Worm (Caenorhabditis elegans) whole organism, late embryonic: ENCODE measurements around the gene C10A4.4.

ENCODE experiments used
- C38D4.7 ChIP-seq: fragments of 200-800 bp; sonication (Bioruptor generic); optimal IDR thresholded peaks from 2 replicates; lab custom pipeline; 2018; ENCODE audit warnings: mild to moderate bottlenecking, missing genetic modification characterization, moderate library complexity, missing compliant biosample characterization
- K09A11.1 ChIP-seq: sonication (generic microtip); optimal IDR thresholded peaks from 2 replicates; lab custom pipeline; 2017; ENCODE audit warnings: antibody characterized with exemption, mild to moderate bottlenecking, missing genetic modification characterization, missing compliant biosample characterization; ENCODE audit not compliant: insufficient read depth
- Y22D7AL.16 ChIP-seq: sonication (generic microtip); optimal IDR thresholded peaks from 2 replicates; lab custom pipeline; 2016; ENCODE audit warnings: missing genetic modification characterization, missing compliant biosample characterization
- ceh-18 ChIP-seq: sonication (generic microtip); optimal IDR thresholded peaks from 2 replicates; lab custom pipeline; 2016; ENCODE audit warnings: missing genetic modification characterization, missing compliant biosample characterization
- ceh-19 ChIP-seq: fragments of 200-800 bp; sonication (Bioruptor generic); optimal IDR thresholded peaks from 2 replicates; lab custom pipeline; 2018; ENCODE audit warnings: mild to moderate bottlenecking, missing genetic modification characterization, missing compliant biosample characterization
- ceh-2 ChIP-seq: sonication (generic microtip); optimal IDR thresholded peaks from 2 replicates; lab custom pipeline; 2016; ENCODE audit warnings: missing genotype, missing genetic modification characterization, missing compliant biosample characterization
- ceh-24 ChIP-seq: sonication (generic microtip); optimal IDR thresholded peaks from 2 replicates; lab custom pipeline; 2016; ENCODE audit warnings: mild to moderate bottlenecking, missing genetic modification characterization, missing compliant biosample characterization
- ceh-30 ChIP-seq: fragments of 150-350 bp; optimal IDR thresholded peaks from 2 replicates; lab custom pipeline; 2014; ENCODE audit warnings: missing biosample characterization, missing genetic modification characterization
- ceh-6 ChIP-seq: fragments of 200-800 bp; sonication (Bioruptor generic); optimal IDR thresholded peaks from 2 replicates; lab custom pipeline; 2018; ENCODE audit warnings: mild to moderate bottlenecking, missing genetic modification characterization, missing compliant biosample characterization
- che-1 ChIP-seq: sonication (generic microtip); optimal IDR thresholded peaks from 2 replicates; lab custom pipeline; 2016; ENCODE audit warnings: mild to moderate bottlenecking, missing genetic modification characterization, missing compliant biosample characterization
- dmd-4 ChIP-seq: sonication (generic microtip); optimal IDR thresholded peaks from 2 replicates; lab custom pipeline; 2016; ENCODE audit warnings: borderline replicate concordance, missing genetic modification characterization, missing compliant biosample characterization
- dve-1 ChIP-seq: sonication (generic microtip); optimal IDR thresholded peaks from 2 replicates; lab custom pipeline; 2017; ENCODE audit warnings: antibody characterized with exemption, mild to moderate bottlenecking, missing genetic modification characterization, missing compliant biosample characterization
- elt-2 ChIP-seq: sonication (generic microtip); optimal IDR thresholded peaks from 2 replicates; lab custom pipeline; 2016; ENCODE audit warnings: missing genetic modification reagents, missing genetic modification characterization, missing compliant biosample characterization
- ets-4 ChIP-seq: sonication (generic microtip); optimal IDR thresholded peaks from 2 replicates; lab custom pipeline; 2016; ENCODE audit warnings: missing genetic modification characterization, missing compliant biosample characterization
- eyg-1 ChIP-seq: sonication (generic microtip); optimal IDR thresholded peaks from 2 replicates; lab custom pipeline; 2016; ENCODE audit warnings: missing genotype, missing genetic modification characterization, missing compliant biosample characterization
- fax-1 ChIP-seq: sonication (generic microtip); optimal IDR thresholded peaks from 2 replicates; lab custom pipeline; 2016; ENCODE audit warnings: missing genotype, missing genetic modification characterization, missing compliant biosample characterization
- fkh-10 ChIP-seq: fragments of 150-350 bp; optimal IDR thresholded peaks from 2 replicates; lab custom pipeline; 2014; ENCODE audit warnings: missing biosample characterization, missing genetic modification reagents, missing genetic modification characterization
- hlh-8 ChIP-seq: sonication (generic microtip); optimal IDR thresholded peaks from 2 replicates; lab custom pipeline; 2016; ENCODE audit warnings: missing genotype, missing genetic modification characterization, missing compliant biosample characterization
- lim-6 ChIP-seq: sonication (generic microtip); optimal IDR thresholded peaks from 2 replicates; lab custom pipeline; 2016; ENCODE audit warnings: missing genetic modification characterization, missing compliant biosample characterization
- lin-11 ChIP-seq: fragments of 200-800 bp; sonication (Bioruptor generic); optimal IDR thresholded peaks from 2 replicates; lab custom pipeline; 2018; ENCODE audit warnings: mild to moderate bottlenecking, missing genetic modification characterization, missing compliant biosample characterization
- madf-2 ChIP-seq: sonication (generic microtip); optimal IDR thresholded peaks from 2 replicates; lab custom pipeline; 2017; ENCODE audit warnings: missing genetic modification characterization, missing compliant biosample characterization
- mec-3 ChIP-seq: sonication (generic microtip); optimal IDR thresholded peaks from 2 replicates; lab custom pipeline; 2016; ENCODE audit warnings: borderline replicate concordance, missing genetic modification characterization, missing compliant biosample characterization
- nfya-1 ChIP-seq: sonication (generic microtip); optimal IDR thresholded peaks from 2 replicates; lab custom pipeline; 2017; ENCODE audit warnings: missing genetic modification characterization, mild to moderate bottlenecking, missing compliant biosample characterization, antibody characterized with exemption, moderate library complexity
- npax-4 ChIP-seq: sonication (generic microtip); optimal IDR thresholded peaks from 2 replicates; lab custom pipeline; 2016; ENCODE audit warnings: missing genetic modification characterization, missing compliant biosample characterization
- odd-2 ChIP-seq: sonication (generic microtip); optimal IDR thresholded peaks from 2 replicates; lab custom pipeline; 2017; ENCODE audit warnings: antibody characterized with exemption, mild to moderate bottlenecking, missing genetic modification characterization, missing compliant biosample characterization
- pag-3 ChIP-seq: sonication (generic microtip); optimal IDR thresholded peaks from 2 replicates; lab custom pipeline; 2016; ENCODE audit warnings: missing compliant biosample characterization, missing genetic modification characterization, borderline replicate concordance
- pat-9 ChIP-seq: fragments of 200-800 bp; sonication (Bioruptor generic); optimal IDR thresholded peaks from 2 replicates; lab custom pipeline; 2018; ENCODE audit warnings: mild to moderate bottlenecking, missing genetic modification characterization, moderate library complexity, missing compliant biosample characterization
- pha-2 ChIP-seq: sonication (generic microtip); optimal IDR thresholded peaks from 2 replicates; lab custom pipeline; 2017; ENCODE audit warnings: mild to moderate bottlenecking, missing genetic modification characterization, missing compliant biosample characterization
- pha-4 ChIP-seq: fragments of 150-350 bp; optimal IDR thresholded peaks from 2 replicates; lab custom pipeline; 2018; ENCODE audit warnings: missing biosample characterization, missing genetic modification reagents, missing genetic modification characterization
- pros-1 ChIP-seq: fragments of 150-350 bp; optimal IDR thresholded peaks from 2 replicates; lab custom pipeline; 2014; ENCODE audit warnings: missing biosample characterization, missing genetic modification reagents, missing genetic modification characterization
- ref-2 ChIP-seq: sonication (generic microtip); optimal IDR thresholded peaks from 2 replicates; lab custom pipeline; 2016; ENCODE audit warnings: missing genetic modification characterization, missing compliant biosample characterization
- rnt-1 ChIP-seq: sonication (generic microtip); optimal IDR thresholded peaks from 2 replicates; lab custom pipeline; 2016; ENCODE audit warnings: missing genetic modification characterization, missing compliant biosample characterization
- sdc-2 ChIP-seq: sonication (generic microtip); optimal IDR thresholded peaks from 2 replicates; lab custom pipeline; 2016; ENCODE audit warnings: missing genotype, missing genetic modification characterization, missing compliant biosample characterization
- sox-2 ChIP-seq: fragments of 200-800 bp; sonication (Bioruptor generic); IDR thresholded peaks from 2 replicates; pipeline ENCODE4 v1.3.6; 2022; ENCODE audit warnings: missing genetic modification reagents, missing genetic modification characterization, missing compliant biosample characterization
- tbx-2 ChIP-seq: sonication (generic microtip); optimal IDR thresholded peaks from 2 replicates; lab custom pipeline; 2016; ENCODE audit warnings: missing genetic modification characterization, missing compliant biosample characterization
- tbx-7 ChIP-seq: sonication (generic microtip); optimal IDR thresholded peaks from 2 replicates; lab custom pipeline; 2016; ENCODE audit warnings: missing genotype, missing genetic modification characterization, missing compliant biosample characterization
- ttx-3 ChIP-seq: sonication (generic microtip); optimal IDR thresholded peaks from 2 replicates; lab custom pipeline; 2016; ENCODE audit warnings: missing genetic modification reagents, missing genetic modification characterization, missing compliant biosample characterization
- unc-3 ChIP-seq, 2 experiments: fragments of 200-800 bp in 1 of 2; sonication (Bioruptor generic) in 1 of 2; sonication (generic microtip) in 1 of 2; conservative IDR thresholded peaks in 1 of 2; optimal IDR thresholded peaks in 1 of 2; 2 replicates each; pipeline versions ENCODE4 v1.3.6 to Lab custom; 2016 to 2022; ENCODE audit warnings: missing compliant biosample characterization in 2 of 2, missing genetic modification characterization in 2 of 2, missing genetic modification reagents in 1 of 2
- unc-86 ChIP-seq: sonication (generic microtip); optimal IDR thresholded peaks from 2 replicates; lab custom pipeline; 2016; ENCODE audit warnings: missing genetic modification characterization, missing compliant biosample characterization
- zip-5 ChIP-seq: sonication (generic microtip); optimal IDR thresholded peaks from 2 replicates; lab custom pipeline; 2016; ENCODE audit warnings: missing genetic modification characterization, missing compliant biosample characterization

C10A4.4 gene

DNA sequence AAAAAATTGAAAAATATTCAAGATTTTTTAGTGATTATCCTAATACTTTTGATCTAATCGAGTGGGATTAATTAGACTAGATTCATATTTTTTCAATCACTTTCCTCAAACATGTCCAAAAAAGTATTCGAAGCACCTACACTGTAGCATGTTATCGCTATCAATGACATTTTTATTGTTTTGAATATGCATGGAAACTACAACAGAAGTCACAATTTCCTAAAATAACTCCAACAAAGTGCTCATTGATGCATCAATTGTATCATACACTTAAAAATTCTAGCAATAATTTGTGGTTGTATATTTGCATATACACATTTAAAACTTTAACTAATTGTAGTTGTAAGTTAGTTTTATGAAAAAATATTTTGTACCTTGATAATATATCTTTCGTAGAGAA is 39.2 kb downstream of the C10A4.4 start:
- TF ChIP-seq mec-3 (tag; lab: Kevin White, UChicago) (no peak), elt-2 (tag; lab: Kevin White, UChicago) (no peak)

DNA sequence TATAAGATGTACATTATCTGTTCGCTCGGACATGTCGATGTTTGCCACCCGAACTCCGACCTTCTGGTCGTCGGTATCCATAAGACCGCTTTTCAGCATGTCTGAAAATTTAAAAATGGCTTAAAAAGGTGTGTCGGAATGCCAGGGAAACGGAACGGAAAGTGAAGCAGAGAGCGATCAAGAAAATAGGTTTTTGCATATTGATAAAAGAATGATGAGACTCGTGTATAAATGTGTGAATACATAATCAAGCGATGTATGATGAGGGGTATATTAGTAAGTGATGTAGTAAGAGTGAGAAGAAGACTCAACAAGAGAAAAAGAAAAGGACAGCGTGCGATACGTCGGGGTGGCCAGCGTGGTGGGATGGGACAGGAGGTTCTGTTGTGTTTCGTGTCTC is 41.6 kb downstream of the C10A4.4 start, which contains the start of gene acl-12:
Gene acl-12, minus strand, starts transcription at position 101 of the 400 bp plus-strand sequence.
- TF ChIP-seq ref-2 (tag; lab: Kevin White, UChicago) (peak; percentile 1), nfya-1 (tag; lab: Kevin White, UChicago) (peak; percentile 15), unc-3 (GFP tag; conservative IDR thresholded peaks at IDR 0.05; lab: Robert Waterston, UW) (no peak), unc-3 (tag; optimal IDR thresholded peaks at IDR 0.05; lab: Kevin White, UChicago) (no peak), rnt-1 (tag; lab: Kevin White, UChicago) (no peak), unc-86 (tag; lab: Kevin White, UChicago) (no peak), Y22D7AL.16 (tag; lab: Kevin White, UChicago) (no peak)

DNA sequence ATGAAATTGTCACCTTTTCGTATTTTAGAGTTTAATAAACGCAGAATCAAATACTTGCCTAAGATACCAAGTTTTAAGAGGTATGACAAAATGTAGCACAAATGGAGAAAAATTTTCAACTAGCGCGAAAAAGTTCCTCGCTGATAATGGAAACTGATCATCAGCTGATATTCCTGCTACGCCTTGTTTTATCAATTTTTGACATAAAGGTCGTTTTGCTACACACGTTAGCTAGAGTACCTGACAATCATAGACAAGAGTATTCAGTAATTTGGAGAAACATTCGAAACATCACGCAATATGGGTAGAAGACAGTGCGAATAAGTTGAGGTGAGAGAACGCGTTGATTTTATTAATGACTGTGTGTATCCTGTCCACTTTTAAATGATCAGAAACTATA is 44.8 kb downstream of the C10A4.4 start:
- TF ChIP-seq sdc-2: no peak
- no peak for TF ChIP-seq pha-2 (tag; lab: Kevin White, UChicago)
- peak; percentile 28 for TF ChIP-seq elt-2 (tag; lab: Kevin White, UChicago)
- TF ChIP-seq hlh-8 (tag; lab: Kevin White, UChicago): no peak

ce11 chrX:7446485-7446884 is 45.6 kb downstream of the C10A4.4 start:
- TF ChIP-seq ceh-30 (tag; lab: Kevin White, UChicago) (no peak), pros-1 (tag; lab: Kevin White, UChicago) (no peak), lim-6 (tag; lab: Kevin White, UChicago) (no peak), eyg-1 (tag; lab: Kevin White, UChicago) (no peak), C38D4.7 (GFP tag; lab: Kevin White, UChicago) (no peak), nfya-1 (tag; lab: Kevin White, UChicago) (no peak)

- TF ChIP-seq fkh-10 (no peak), ets-4 (tag; lab: Kevin White, UChicago) (no peak), fax-1 (tag; lab: Kevin White, UChicago) (no peak), dmd-4 (tag; lab: Kevin White, UChicago) (no peak), unc-86 (tag; lab: Kevin White, UChicago) (no peak), eyg-1 (tag; lab: Kevin White, UChicago) (no peak), tbx-7 (tag; lab: Kevin White, UChicago) (no peak), pag-3 (no peak), K09A11.1 (tag; lab: Kevin White, UChicago) (no peak), tbx-2 (tag; lab: Kevin White, UChicago) (no peak), ceh-24 (no peak), unc-3 (GFP tag; conservative IDR thresholded peaks at IDR 0.05; lab: Robert Waterston, UW) (no peak), unc-3 (tag; optimal IDR thresholded peaks at IDR 0.05; lab: Kevin White, UChicago) (no peak), odd-2 (no peak), dve-1 (tag; lab: Kevin White, UChicago) (no peak), C38D4.7 (GFP tag; lab: Kevin White, UChicago) (no peak)
Observed at ce11 chrX:7447340-7447739, 46.5 kb downstream of the C10A4.4 start.

DNA sequence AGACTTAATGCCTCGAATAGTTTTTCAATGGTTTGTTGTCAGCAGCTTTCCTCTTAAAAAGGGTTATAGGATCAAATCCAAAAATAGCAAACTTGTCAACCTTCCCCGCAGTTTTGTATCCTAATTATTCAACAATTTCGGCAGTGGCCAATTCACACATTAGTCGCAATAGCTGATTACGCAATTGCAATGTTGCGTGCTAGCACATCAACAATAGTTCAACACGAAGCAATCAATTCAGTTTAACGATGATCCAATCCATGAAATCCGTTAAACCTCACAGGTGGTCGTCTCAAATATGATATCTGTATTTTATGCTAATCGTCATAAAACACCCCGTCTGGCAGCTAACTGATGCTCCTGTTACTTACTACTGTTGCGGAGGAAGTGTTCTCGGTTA is 51.7 kb downstream of the C10A4.4 start:
- no peak for TF ChIP-seq odd-2
- TF ChIP-seq madf-2 (tag; lab: Kevin White, UChicago): no peak
- no peak for TF ChIP-seq pros-1 (tag; lab: Kevin White, UChicago)
- TF ChIP-seq ceh-18 (tag; lab: Kevin White, UChicago): no peak
- no peak for TF ChIP-seq ceh-30 (tag; lab: Kevin White, UChicago)
- no peak for TF ChIP-seq eyg-1 (tag; lab: Kevin White, UChicago)
- TF ChIP-seq ceh-6 (GFP tag; lab: Kevin White, UChicago): no peak
- TF ChIP-seq lin-11 (tag; lab: Kevin White, UChicago): no peak
- no peak for TF ChIP-seq pha-4
- no peak for TF ChIP-seq sox-2
- no peak for TF ChIP-seq fax-1 (tag; lab: Kevin White, UChicago)
- TF ChIP-seq ttx-3 (tag; lab: Kevin White, UChicago): no peak
- no peak for TF ChIP-seq npax-4
- TF ChIP-seq ceh-19 (GFP tag; lab: Kevin White, UChicago): no peak
- TF ChIP-seq che-1: no peak
- TF ChIP-seq ceh-2 (tag; lab: Kevin White, UChicago): no peak
- no peak for TF ChIP-seq pat-9 (tag; lab: Kevin White, UChicago)
- TF ChIP-seq dmd-4 (tag; lab: Kevin White, UChicago): no peak
- TF ChIP-seq zip-5 (tag; lab: Kevin White, UChicago): no peak
